Worm (Caenorhabditis elegans): Measurements from ENCODE around the gene ZK1240.9.

DNA sequence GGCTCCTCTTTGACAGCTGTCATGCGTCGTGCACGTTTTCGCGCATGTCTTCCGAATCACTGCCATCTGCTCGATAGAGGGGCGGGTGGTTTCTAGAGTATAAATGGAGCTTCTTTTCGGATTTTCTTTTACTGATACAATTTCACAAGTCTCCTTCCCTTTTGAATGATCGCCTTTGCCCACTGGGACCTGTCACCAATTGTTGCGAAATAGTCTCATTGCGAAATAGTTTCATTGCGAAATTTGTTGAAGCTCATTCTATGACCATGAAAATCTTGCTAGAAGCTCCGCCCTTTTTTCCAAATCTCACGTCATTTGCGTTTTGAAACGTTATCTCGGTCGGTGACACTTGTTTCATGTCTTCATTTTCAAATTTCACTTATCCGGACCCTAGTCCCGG lies 28.5 kb upstream of the ZK1240.9 start:
- TF ChIP-seq him-1 (tag; optimal IDR thresholded peaks at IDR 0.05): no peak
- no peak for TF ChIP-seq dpff-1 (tag; optimal IDR thresholded peaks at IDR 0.05)
- TF ChIP-seq nhr-90 (tag; optimal IDR thresholded peaks at IDR 0.05): no peak

Measured in whole organism, young adult.